Fruit fly (Drosophila melanogaster) whole organism, adult: ENCODE measurements around the gene Cwc25.

Experiments
- CG11617 ChIP-seq: fragments of 200-800 bp; sonication (Bioruptor generic); optimal IDR thresholded peaks from 2 replicates; lab custom pipeline; 2017; ENCODE audit warnings: mild to moderate bottlenecking, missing biosample characterization, missing genetic modification reagents, missing genetic modification characterization
- CG12768 ChIP-seq: fragments of 200-800 bp; sonication (Bioruptor generic); optimal IDR thresholded peaks from 2 replicates; lab custom pipeline; 2017; ENCODE audit warnings: missing biosample characterization, missing genetic modification characterization, mild to moderate bottlenecking, moderate library complexity, missing genetic modification reagents
- CG14711 ChIP-seq: fragments of 200-800 bp; sonication (Bioruptor generic); optimal IDR thresholded peaks from 2 replicates; lab custom pipeline; 2018; ENCODE audit warnings: missing biosample characterization, mild to moderate bottlenecking, missing genetic modification characterization, moderate library complexity
- CG1620 ChIP-seq: fragments of 200-800 bp; sonication (Bioruptor generic); optimal IDR thresholded peaks from 2 replicates; lab custom pipeline; 2016; ENCODE audit warnings: missing biosample characterization, missing genetic modification characterization
- CG33017 ChIP-seq: fragments of 200-800 bp; sonication (Bioruptor generic); optimal IDR thresholded peaks from 2 replicates; lab custom pipeline; 2018; ENCODE audit warnings: missing biosample characterization, mild to moderate bottlenecking, missing genetic modification characterization, moderate library complexity
- CG5204 ChIP-seq: fragments of 200-800 bp; sonication (Bioruptor generic); optimal IDR thresholded peaks from 2 replicates; lab custom pipeline; 2016; ENCODE audit warnings: missing biosample characterization, missing genetic modification characterization
- CG7045 ChIP-seq: fragments of 200-800 bp; sonication (Bioruptor generic); optimal IDR thresholded peaks from 2 replicates; lab custom pipeline; 2017; ENCODE audit warnings: missing biosample characterization, mild to moderate bottlenecking, missing genetic modification characterization
- CG7101 ChIP-seq: fragments of 200-800 bp; sonication (Bioruptor generic); optimal IDR thresholded peaks from 2 replicates; lab custom pipeline; 2018; ENCODE audit warnings: missing biosample characterization, mild to moderate bottlenecking, missing genetic modification characterization, moderate library complexity
- Clk ChIP-seq: fragments of 200-800 bp; sonication (Bioruptor generic); optimal IDR thresholded peaks from 2 replicates; lab custom pipeline; 2017; ENCODE audit warnings: missing biosample characterization, missing genetic modification characterization
- Crg-1 ChIP-seq: fragments of 200-800 bp; sonication (Bioruptor generic); optimal IDR thresholded peaks from 2 replicates; lab custom pipeline; 2016; ENCODE audit warnings: missing biosample characterization, missing genetic modification characterization
- Hr96 ChIP-seq: fragments of 200-800 bp; sonication (Bioruptor generic); optimal IDR thresholded peaks from 2 replicates; lab custom pipeline; 2016; ENCODE audit warnings: missing biosample characterization, missing genetic modification characterization
- Mnt ChIP-seq: fragments of 200-800 bp; sonication (Bioruptor generic); optimal IDR thresholded peaks from 2 replicates; lab custom pipeline; 2016; ENCODE audit warnings: missing biosample characterization, mild to moderate bottlenecking, missing genetic modification characterization
- bab1 ChIP-seq: fragments of 200-800 bp; sonication (Bioruptor generic); optimal IDR thresholded peaks from 3 replicates; lab custom pipeline; 2019; ENCODE audit warnings: missing biosample characterization, mild to moderate bottlenecking, missing genetic modification characterization, moderate library complexity
- cic ChIP-seq: fragments of 200-800 bp; sonication (Bioruptor generic); optimal IDR thresholded peaks from 2 replicates; lab custom pipeline; 2017; ENCODE audit warnings: missing biosample characterization, mild to moderate bottlenecking, missing genetic modification characterization, moderate library complexity
- cnc ChIP-seq, 2 experiments: fragments of >200 bp; optimal IDR thresholded peaks; 2 replicates each; lab custom pipeline; 2017
- kay ChIP-seq: fragments of 200-800 bp; sonication (Bioruptor generic); peaks from one replicate; lab custom pipeline; 2016; ENCODE audit warnings: missing biosample characterization, missing genetic modification characterization, borderline replicate concordance
- ovo ChIP-seq: fragments of 200-800 bp; sonication (Bioruptor generic); optimal IDR thresholded peaks from 2 replicates; lab custom pipeline; 2016; ENCODE audit warnings: missing biosample characterization, missing genetic modification characterization
- pad ChIP-seq: fragments of 200-800 bp; sonication (Bioruptor generic); optimal IDR thresholded peaks from 3 replicates; lab custom pipeline; 2017; ENCODE audit warnings: missing biosample characterization, missing genetic modification characterization, mild to moderate bottlenecking, moderate library complexity, missing genetic modification reagents
- tj ChIP-seq: fragments of 200-800 bp; sonication (Bioruptor generic); optimal IDR thresholded peaks from 3 replicates; lab custom pipeline; 2017; ENCODE audit warnings: missing biosample characterization, mild to moderate bottlenecking, missing genetic modification characterization, moderate library complexity
- toe ChIP-seq: fragments of 200-800 bp; sonication (Bioruptor generic); optimal IDR thresholded peaks from 2 replicates; lab custom pipeline; 2016; ENCODE audit warnings: missing biosample characterization, missing genetic modification characterization

Gene Cwc25

dm6 chr2L:2757930-2758556 lies 13.1 kb downstream of the Cwc25 start:
- no peak for TF ChIP-seq ovo (GFP tag; lab: Kevin White, UChicago)
- no peak for TF ChIP-seq CG7101 (tag; lab: Kevin White, UChicago)

dm6 chr2L:2759654-2760053 lies 14.8 kb downstream of the Cwc25 start, which contains the start of the genes HemK2, Snapin and Tnpo-SR:
TSS of gene HemK2 (minus strand) at chr2L:2759677.
TSS of gene Snapin (minus strand) at chr2L:2759677.
TSS of gene Tnpo-SR (plus strand) at chr2L:2759924.
- TF ChIP-seq CG33017 (tag; lab: Kevin White, UChicago): peak; percentile 92
- TF ChIP-seq bab1: peak; percentile 97
- TF ChIP-seq ovo (GFP tag; lab: Kevin White, UChicago): peak; percentile 90
- no peak for TF ChIP-seq Hr96 (GFP tag; lab: Kevin White, UChicago)
- peak; percentile 95 for TF ChIP-seq CG1620
- TF ChIP-seq CG7045 (GFP tag; lab: Kevin White, UChicago): peak; percentile 94
- peak; percentile 79 for TF ChIP-seq tj (GFP tag; lab: Kevin White, UChicago)
- TF ChIP-seq CG7101 (tag; lab: Kevin White, UChicago): peak; percentile 96
- TF ChIP-seq CG12768: peak; percentile 94
- peak; percentile 97 for TF ChIP-seq toe (GFP tag; lab: Kevin White, UChicago)
- no peak for TF ChIP-seq kay (GFP tag; lab: Kevin White, UChicago)
- TF ChIP-seq Crg-1 (GFP tag; lab: Kevin White, UChicago): peak; percentile 91
- peak; percentile 93 for TF ChIP-seq CG11617 (GFP tag; lab: Kevin White, UChicago)
- TF ChIP-seq CG14711 (tag; lab: Kevin White, UChicago): peak; percentile 96
- no peak for TF ChIP-seq CG5204
- peak; percentile 84 for TF ChIP-seq pad
- TF ChIP-seq Mnt: peak; percentile 93
- peak; percentile 72 for TF ChIP-seq cic (GFP tag; lab: Kevin White, UChicago)
- no peak for TF ChIP-seq cnc (optimal IDR thresholded peaks at IDR 0.05; lab: Kevin White, UChicago)
- peak; percentile 90 for TF ChIP-seq Clk

dm6 chr2L:2760288-2760687 lies 15.4 kb downstream of the Cwc25 start:
- TF ChIP-seq CG12768 (no peak), CG7045 (GFP tag; lab: Kevin White, UChicago) (no peak), toe (GFP tag; lab: Kevin White, UChicago) (no peak), Crg-1 (GFP tag; lab: Kevin White, UChicago) (no peak), cic (GFP tag; lab: Kevin White, UChicago) (no peak), Mnt (no peak), CG1620 (no peak)

- TF ChIP-seq ovo (GFP tag; lab: Kevin White, UChicago) (peak; percentile 57), CG33017 (tag; lab: Kevin White, UChicago) (peak; percentile 93), Clk (peak; percentile 77), tj (GFP tag; lab: Kevin White, UChicago) (peak; percentile 78), cic (GFP tag; lab: Kevin White, UChicago) (peak; percentile 1), toe (GFP tag; lab: Kevin White, UChicago) (peak; percentile 92), Crg-1 (GFP tag; lab: Kevin White, UChicago) (peak; percentile 76), CG1620 (peak; percentile 84), CG7101 (tag; lab: Kevin White, UChicago) (peak; percentile 91), pad (peak; percentile 76), cnc (optimal IDR thresholded peaks at IDR 0.05; lab: Kevin White, UChicago) (no peak), Mnt (peak; percentile 84), kay (GFP tag; lab: Kevin White, UChicago) (no peak), CG14711 (tag; lab: Kevin White, UChicago) (peak; percentile 88), Hr96 (GFP tag; lab: Kevin White, UChicago) (peak; percentile 87), CG12768 (peak; percentile 91), CG7045 (GFP tag; lab: Kevin White, UChicago) (peak; percentile 95), CG11617 (GFP tag; lab: Kevin White, UChicago) (peak; percentile 90), CG5204 (no peak), bab1 (peak; percentile 91)
Measured at dm6 chr2L:2765659-2766373, 20.9 kb downstream of the Cwc25 start, which contains the start of the genes Snx21 and aph-1. TSS of gene Snx21 (minus strand) at chr2L:2765665. TSS of gene aph-1 (plus strand) at chr2L:2766233.

dm6 chr2L:2767627-2768026 lies 22.7 kb downstream of the Cwc25 start, which contains the start of the genes Taf10b and Taf10:
TSS of gene Taf10b (minus strand) at chr2L:2767845.
TSS of gene Taf10 (plus strand) at chr2L:2767890.
- no peak for TF ChIP-seq CG14711 (tag; lab: Kevin White, UChicago)
- TF ChIP-seq Clk: no peak
- TF ChIP-seq cic (GFP tag; lab: Kevin White, UChicago): peak; percentile 60
- TF ChIP-seq tj (GFP tag; lab: Kevin White, UChicago): no peak
- no peak for TF ChIP-seq CG1620
- TF ChIP-seq bab1: peak; percentile 65
- no peak for TF ChIP-seq ovo (GFP tag; lab: Kevin White, UChicago)
- no peak for TF ChIP-seq CG7045 (GFP tag; lab: Kevin White, UChicago)
- TF ChIP-seq kay (GFP tag; lab: Kevin White, UChicago): no peak
